Worm (Caenorhabditis elegans): Measurements from ENCODE around the gene cyn-12.

DNA sequence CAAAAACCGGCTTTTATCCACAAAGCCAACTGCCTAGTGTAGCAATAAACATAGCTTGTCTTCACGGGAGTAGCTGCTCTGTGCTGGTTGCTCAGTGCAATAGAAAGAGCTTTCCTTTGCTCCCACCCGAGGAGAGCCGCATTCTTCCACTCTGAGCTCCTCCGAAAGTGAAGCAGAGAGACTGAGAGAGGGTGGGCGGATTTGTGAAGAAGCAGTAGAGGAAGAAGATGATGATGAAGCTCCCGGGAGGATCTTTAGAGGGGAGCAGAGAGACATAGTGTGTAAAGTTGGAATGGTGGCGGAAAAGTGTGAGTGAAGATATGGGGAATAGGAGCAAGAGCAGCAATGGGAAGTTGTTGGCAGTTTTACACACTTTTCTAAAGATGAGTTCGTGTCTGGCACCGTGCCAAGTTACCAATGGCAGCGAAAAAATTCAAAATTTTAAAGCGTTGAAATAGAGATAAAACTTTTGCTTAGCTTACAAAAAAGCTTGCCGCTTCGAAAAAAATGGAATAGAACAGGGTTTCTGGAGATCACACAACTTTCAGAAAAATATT lies 34.4 kb downstream of the cyn-12 start, which contains the start of gene ZC477.4:
- TF ChIP-seq Y56A3A.18 (GFP tag; IDR thresholded peaks at IDR 0.05): no peak
- TF ChIP-seq aptf-3 (GFP tag; IDR thresholded peaks at IDR 0.05): no peak

Data from whole organism, young adult.